Worm (Caenorhabditis elegans): Measurements from ENCODE around the gene ZC132.9.

Gene ZC132.9

ce11 chrV:4326841-4327240 is 7.1 kb upstream of the ZC132.9 start, which contains the start of gene D2063.1:
Gene D2063.1 (plus strand): TSS chrV:4327121.
- TF ChIP-seq lin-35 (GFP tag; optimal IDR thresholded peaks at IDR 0.05) (no peak), nhr-19 (GFP tag; conservative IDR thresholded peaks at IDR 0.05) (peak; percentile 18; the same call in 1 of the 2 replicates), nhr-11 (tag; optimal IDR thresholded peaks at IDR 0.05) (peak; percentile 13), lin-14 (GFP tag; optimal IDR thresholded peaks at IDR 0.05) (peak; percentile 34), nhr-71 (tag; optimal IDR thresholded peaks at IDR 0.05) (peak; percentile 53), hpl-2 (GFP tag; optimal IDR thresholded peaks at IDR 0.05) (no peak), tlp-1 (tag; optimal IDR thresholded peaks at IDR 0.05) (no peak), ama-1 (optimal IDR thresholded peaks at IDR 0.05) (no peak), rnt-1 (tag; optimal IDR thresholded peaks at IDR 0.05) (peak; percentile 58), ztf-4 (tag; optimal IDR thresholded peaks at IDR 0.05) (no peak), unc-30 (tag; optimal IDR thresholded peaks at IDR 0.05) (no peak), nhr-20 (tag; optimal IDR thresholded peaks at IDR 0.05) (peak; percentile 44)

- TF ChIP-seq unc-98 (GFP tag; IDR thresholded peaks at IDR 0.05) (no peak), isw-1 (GFP tag; IDR thresholded peaks at IDR 0.05) (no peak), nhr-90 (tag; optimal IDR thresholded peaks at IDR 0.05; ENCODE audit: poor library complexity) (no peak), pqm-1 (tag; optimal IDR thresholded peaks at IDR 0.05) (no peak), dsc-1 (tag; optimal IDR thresholded peaks at IDR 0.05) (no peak), tlp-1 (tag; optimal IDR thresholded peaks at IDR 0.05) (no peak), lin-15B (tag; optimal IDR thresholded peaks at IDR 0.05) (no peak), ceh-8 (GFP tag; optimal IDR thresholded peaks at IDR 0.05) (no peak), snu-23 (GFP tag; optimal IDR thresholded peaks at IDR 0.05) (no peak), ceh-82 (tag; optimal IDR thresholded peaks at IDR 0.05) (no peak), mab-9 (GFP tag; IDR thresholded peaks at IDR 0.05) (no peak), ces-1 (GFP tag; optimal IDR thresholded peaks at IDR 0.05) (no peak), nhr-20 (tag; optimal IDR thresholded peaks at IDR 0.05) (no peak), sup-37 (GFP tag; optimal IDR thresholded peaks at IDR 0.05) (no peak), egl-27 (tag; optimal IDR thresholded peaks at IDR 0.05) (no peak), unc-30 (tag; optimal IDR thresholded peaks at IDR 0.05) (no peak), nhr-77 (tag; optimal IDR thresholded peaks at IDR 0.05) (no peak), dpl-1 (GFP tag; optimal IDR thresholded peaks at IDR 0.05) (no peak), blmp-1 (tag; optimal IDR thresholded peaks at IDR 0.05) (no peak)
Measured at ce11 chrV:4325415-4325814, 5.6 kb upstream of the ZC132.9 start, which contains the start of gene nhr-125. Gene nhr-125 (minus strand): TSS chrV:4325515.

ce11 chrV:4322706-4323105 is 2.9 kb upstream of the ZC132.9 start, which contains the start of gene R02D1.2:
Gene R02D1.2 (minus strand): TSS chrV:4322806.
- TF ChIP-seq swsn-7 (tag; optimal IDR thresholded peaks at IDR 0.05) (no peak), fos-1 (tag; optimal IDR thresholded peaks at IDR 0.05) (no peak), mef-2 (tag; optimal IDR thresholded peaks at IDR 0.05) (no peak), alr-1 (tag; optimal IDR thresholded peaks at IDR 0.05; ENCODE audit: borderline replicate concordance) (no peak), sptf-1 (tag; optimal IDR thresholded peaks at IDR 0.05) (no peak)

- TF ChIP-seq efl-1 (optimal IDR thresholded peaks at IDR 0.05) (no peak), efl-1 (GFP tag; optimal IDR thresholded peaks at IDR 0.05 in 1 of 2) (no peak), ceh-90 (tag; optimal IDR thresholded peaks at IDR 0.05) (no peak), swsn-7 (tag; optimal IDR thresholded peaks at IDR 0.05) (no peak)
Measured at ce11 chrV:4315057-4315456, 4.7 kb downstream of the ZC132.9 start, which contains the start of gene srh-192. Gene srh-192 (minus strand): TSS chrV:4315157.

- TF ChIP-seq hlh-17 (GFP tag; optimal IDR thresholded peaks at IDR 0.05; ENCODE audit: borderline replicate concordance): no peak
Measured at ce11 chrV:4304240-4304639, 15.5 kb downstream of the ZC132.9 start.

Measured in whole organism, L1 larva.